Worm (Caenorhabditis elegans) whole organism, L4 larva: ENCODE data around the gene adbp-1.

Experiments used
- F44E2.7 ChIP-seq: fragments of 200-800 bp; sonication (Bioruptor generic); IDR thresholded peaks from 2 replicates; pipeline ENCODE4 v2.1.2; 2022; ENCODE audit warnings: missing genetic modification characterization, missing compliant biosample characterization
- R02D3.7 ChIP-seq: fragments of 150-350 bp; sonication (generic microtip); optimal IDR thresholded peaks from 3 replicates; lab custom pipeline; 2014; ENCODE audit warnings: missing biosample characterization, missing genetic modification characterization
- T20F7.1 ChIP-seq: fragments of 200-800 bp; sonication (Bioruptor generic); optimal IDR thresholded peaks from 2 replicates; lab custom pipeline; 2018; ENCODE audit warnings: mild to moderate bottlenecking, missing genetic modification characterization, missing compliant biosample characterization
- Y48G9A.11 ChIP-seq: fragments of 200-800 bp; sonication (Bioruptor generic); IDR thresholded peaks from 2 replicates; pipeline ENCODE4 v1.3.6; 2022; ENCODE audit warnings: missing genetic modification reagents, missing genetic modification characterization, missing compliant biosample characterization
- aha-1 ChIP-seq: fragments of 150-350 bp; peaks from one replicate; lab custom pipeline; 2014; ENCODE audit warnings: missing biosample characterization, missing genetic modification characterization
- ceh-32 ChIP-seq: sonication (generic microtip); optimal IDR thresholded peaks from 2 replicates; lab custom pipeline; 2016; ENCODE audit warnings: mild to moderate bottlenecking, missing genetic modification characterization, missing compliant biosample characterization; ENCODE audit not compliant: poor library complexity
- ctbp-1 ChIP-seq: fragments of 200-800 bp; sonication (Bioruptor generic); IDR thresholded peaks from 2 replicates; pipeline ENCODE4 v1.3.6; 2022; ENCODE audit warnings: missing genetic modification reagents, missing genetic modification characterization, missing compliant biosample characterization
- daf-16 ChIP-seq, 3 experiments: sonication (generic microtip); optimal IDR thresholded peaks; 2 replicates each; lab custom pipeline; 2016 to 2017; ENCODE audit warnings: missing genetic modification characterization in 3 of 3, missing genetic modification reagents in 3 of 3, mild to moderate bottlenecking in 2 of 3, missing compliant biosample characterization in 2 of 3, missing biosample characterization in 1 of 3, moderate library complexity in 1 of 3
- daf-8 ChIP-seq: fragments of 200-800 bp; sonication (Bioruptor generic); IDR thresholded peaks from 2 replicates; pipeline ENCODE4 v1.3.6; 2022; ENCODE audit warnings: missing genetic modification characterization, missing compliant biosample characterization
- dpl-1 ChIP-seq: fragments of 150-350 bp; optimal IDR thresholded peaks from 2 replicates; lab custom pipeline; 2014; ENCODE audit warnings: missing biosample characterization, missing genetic modification reagents, missing genetic modification characterization
- duxl-1 ChIP-seq: sonication (generic microtip); optimal IDR thresholded peaks from 2 replicates; lab custom pipeline; 2016; ENCODE audit warnings: mild to moderate bottlenecking, missing genetic modification characterization, moderate library complexity, missing compliant biosample characterization; ENCODE audit not compliant: poor library complexity
- dve-1 ChIP-seq: sonication (generic microtip); optimal IDR thresholded peaks from 2 replicates; lab custom pipeline; 2017; ENCODE audit warnings: antibody characterized with exemption, mild to moderate bottlenecking, missing genetic modification characterization, missing compliant biosample characterization; ENCODE audit not compliant: insufficient read depth
- egl-43 ChIP-seq: fragments of 200-800 bp; sonication (Bioruptor generic); IDR thresholded peaks from 2 replicates; pipeline ENCODE4 v1.3.6; 2022; ENCODE audit warnings: missing genetic modification reagents, missing genetic modification characterization, missing compliant biosample characterization
- lin-1 ChIP-seq: fragments of 200-800 bp; sonication (Bioruptor generic); IDR thresholded peaks from 2 replicates; pipeline ENCODE4 v1.3.6; 2022; ENCODE audit warnings: missing genetic modification reagents, missing genetic modification characterization, missing compliant biosample characterization
- lin-15B ChIP-seq: fragments of 150-350 bp; sonication (generic microtip); optimal IDR thresholded peaks from 3 replicates; lab custom pipeline; 2014; ENCODE audit warnings: missing biosample characterization, missing genetic modification characterization
- lin-29 ChIP-seq: fragments of 200-800 bp; sonication (Bioruptor generic); IDR thresholded peaks from 2 replicates; pipeline ENCODE4 v1.3.6; 2022; ENCODE audit warnings: missing genetic modification reagents, missing genetic modification characterization, missing compliant biosample characterization
- lsy-2 ChIP-seq, 2 experiments: fragments of 150-350 bp in 1 of 2; sonication (generic microtip) in 1 of 2; optimal IDR thresholded peaks; 2 replicates each; lab custom pipeline; 2014 to 2017; ENCODE audit warnings: missing biosample characterization in 2 of 2, missing genetic modification characterization in 2 of 2
- mes-2 ChIP-seq: sonication (generic microtip); optimal IDR thresholded peaks from 2 replicates; lab custom pipeline; 2016; ENCODE audit warnings: missing genotype, mild to moderate bottlenecking, missing genetic modification characterization, missing compliant biosample characterization; ENCODE audit not compliant: poor library complexity, severe bottlenecking
- mxl-2 ChIP-seq: fragments of 200-800 bp; sonication (Bioruptor generic); conservative IDR thresholded peaks from 2 replicates; pipeline ENCODE4 v1.3.6; 2022; ENCODE audit warnings: missing genetic modification reagents, missing genetic modification characterization, missing compliant biosample characterization
- nhr-111 ChIP-seq: fragments of 200-800 bp; sonication (Bioruptor generic); optimal IDR thresholded peaks from 2 replicates; lab custom pipeline; 2018; ENCODE audit warnings: mild to moderate bottlenecking, missing genetic modification characterization, missing compliant biosample characterization
- nhr-28 ChIP-seq: fragments of 150-350 bp; optimal IDR thresholded peaks from 2 replicates; lab custom pipeline; 2014; ENCODE audit warnings: missing biosample characterization, missing genetic modification characterization
- nhr-41 ChIP-seq: fragments of 200-800 bp; sonication (Bioruptor generic); IDR thresholded peaks from 2 replicates; pipeline ENCODE4 v1.3.6; 2022; ENCODE audit warnings: missing genetic modification reagents, missing genetic modification characterization, missing compliant biosample characterization
- nhr-42 ChIP-seq: fragments of 200-800 bp; sonication (Bioruptor generic); IDR thresholded peaks from 2 replicates; pipeline ENCODE4 v1.3.6; 2022; ENCODE audit warnings: missing genetic modification characterization, missing compliant biosample characterization
- nhr-6 ChIP-seq: fragments of 150-350 bp; optimal IDR thresholded peaks from 2 replicates; lab custom pipeline; 2014; ENCODE audit warnings: missing biosample characterization, missing genetic modification characterization
- nhr-77 ChIP-seq: fragments of 150-350 bp; optimal IDR thresholded peaks from 2 replicates; lab custom pipeline; 2014; ENCODE audit warnings: missing biosample characterization, missing genetic modification characterization
- pha-4 ChIP-seq, 2 experiments: fragments of 150-350 bp in 1 of 2; fragments of 200-800 bp in 1 of 2; sonication (Bioruptor generic) in 1 of 2; IDR thresholded peaks in 1 of 2; optimal IDR thresholded peaks in 1 of 2; 2 replicates each; pipeline versions ENCODE4 v1.3.6 to Lab custom; 2014 to 2022; ENCODE audit warnings: missing genetic modification characterization in 2 of 2, missing genetic modification reagents in 2 of 2, missing biosample characterization in 1 of 2, missing compliant biosample characterization in 1 of 2
- php-3 ChIP-seq: fragments of 200-800 bp; sonication (Bioruptor generic); IDR thresholded peaks from 2 replicates; pipeline ENCODE4 v1.3.6; 2022; ENCODE audit warnings: missing genetic modification reagents, missing genetic modification characterization, missing compliant biosample characterization
- set-16 ChIP-seq: fragments of 200-800 bp; sonication (Bioruptor generic); IDR thresholded peaks from 2 replicates; pipeline ENCODE4 v1.3.6; 2022; ENCODE audit warnings: missing genetic modification reagents, missing genetic modification characterization, missing compliant biosample characterization
- snpc-1.2 ChIP-seq: fragments of 200-800 bp; sonication (Bioruptor generic); IDR thresholded peaks from 2 replicates; pipeline ENCODE4 v1.3.6; 2022; ENCODE audit warnings: missing genetic modification reagents, missing genetic modification characterization, missing compliant biosample characterization
- spr-1 ChIP-seq: sonication (generic microtip); optimal IDR thresholded peaks from 2 replicates; lab custom pipeline; 2016; ENCODE audit warnings: mild to moderate bottlenecking, missing genetic modification characterization, missing compliant biosample characterization
- vab-7 ChIP-seq: fragments of 200-800 bp; sonication (Bioruptor generic); IDR thresholded peaks from 2 replicates; pipeline ENCODE4 v1.3.6; 2022; ENCODE audit warnings: missing genetic modification reagents, missing genetic modification characterization, missing compliant biosample characterization
- zag-1 ChIP-seq: fragments of 150-350 bp; optimal IDR thresholded peaks from 2 replicates; lab custom pipeline; 2014; ENCODE audit warnings: missing biosample characterization, missing genetic modification characterization
- zfp-2 ChIP-seq: sonication (generic microtip); optimal IDR thresholded peaks from 2 replicates; lab custom pipeline; 2016; ENCODE audit warnings: mild to moderate bottlenecking, missing genetic modification characterization, missing compliant biosample characterization
- zfp-3 ChIP-seq: fragments of 200-800 bp; sonication (Bioruptor generic); conservative IDR thresholded peaks from 2 replicates; pipeline ENCODE4 v1.3.6; 2022; ENCODE audit warnings: missing genetic modification reagents, missing genetic modification characterization, missing compliant biosample characterization
- zip-11 ChIP-seq: fragments of 200-800 bp; sonication (Bioruptor generic); IDR thresholded peaks from 2 replicates; pipeline ENCODE4 v1.3.6; 2022; ENCODE audit warnings: missing genetic modification characterization, missing compliant biosample characterization
- ztf-11 ChIP-seq: fragments of 150-350 bp; optimal IDR thresholded peaks from 2 replicates; lab custom pipeline; 2014; ENCODE audit warnings: missing biosample characterization, missing genetic modification characterization

Gene adbp-1

ce11 chrII:11440265-11440664, 3.7 kb upstream of the adbp-1 start, which contains the start of gene VW02B12L.2:
TSS of gene VW02B12L.2 (minus strand) at chrII:11440329.
- TF ChIP-seq dve-1 (tag; lab: Kevin White, UChicago) (no peak), nhr-28 (tag; lab: Kevin White, UChicago) (peak; percentile 28), nhr-42 (GFP tag; lab: Robert Waterston, UW) (no peak), Y48G9A.11 (GFP tag; lab: Robert Waterston, UW) (peak; percentile 45; the same call in 1 of the 2 replicates), lsy-2 (tag; optimal IDR thresholded peaks at IDR 0.05; lab: Kevin White, UChicago) (peak in 1 of 2 experiments; percentile 66), zfp-3 (GFP tag; lab: Robert Waterston, UW) (no peak), daf-16 (GFP tag; optimal IDR thresholded peaks at IDR 0.05; lab: Kevin White, UChicago) (no peak), daf-16 (tag; optimal IDR thresholded peaks at IDR 0.05; lab: Kevin White, UChicago) (peak; percentile 15), aha-1 (peak; percentile 25), lin-1 (GFP tag; lab: Robert Waterston, UW) (no peak), egl-43 (GFP tag; lab: Robert Waterston, UW) (no peak), dpl-1 (GFP tag; lab: Kevin White, UChicago) (peak; percentile 83), mes-2 (tag; lab: Kevin White, UChicago) (peak; percentile 14), set-16 (GFP tag; lab: Robert Waterston, UW) (no peak), lin-15B (no peak), R02D3.7 (tag; lab: Kevin White, UChicago) (peak; percentile 65), F44E2.7 (GFP tag; lab: Robert Waterston, UW) (no peak), zag-1 (tag; lab: Kevin White, UChicago) (no peak), zip-11 (GFP tag; lab: Robert Waterston, UW) (no peak), mxl-2 (GFP tag; lab: Robert Waterston, UW) (no peak), T20F7.1 (GFP tag; lab: Kevin White, UChicago) (peak; percentile 94)
- TF ChIP-seq, all 104 proteins: peak for 9

DNA sequence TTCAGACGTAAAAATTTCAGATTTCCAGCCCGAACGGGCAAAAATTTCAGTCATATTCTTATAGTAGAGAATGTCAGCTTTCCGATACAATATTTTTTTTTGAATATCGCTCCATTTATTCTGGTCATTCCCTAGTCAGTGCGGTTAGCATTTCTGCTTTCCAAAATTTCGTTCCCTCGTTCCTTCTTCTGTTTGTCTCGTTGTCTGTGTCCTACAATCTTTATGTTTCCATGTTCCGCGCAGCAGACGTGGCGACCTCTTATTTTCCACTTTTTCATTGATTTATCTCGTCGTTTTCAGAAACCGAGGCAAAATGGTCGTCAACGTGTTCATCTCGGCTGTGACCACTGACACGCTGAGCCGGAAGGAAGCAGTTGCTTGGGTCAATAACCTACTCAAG, 1.5 kb upstream of the adbp-1 start, which contains the start of gene ebp-2:
TSS of gene ebp-2 (plus strand) at position 301 of the 400 bp plus-strand sequence.
- peak; percentile 31 for TF ChIP-seq aha-1

DNA sequence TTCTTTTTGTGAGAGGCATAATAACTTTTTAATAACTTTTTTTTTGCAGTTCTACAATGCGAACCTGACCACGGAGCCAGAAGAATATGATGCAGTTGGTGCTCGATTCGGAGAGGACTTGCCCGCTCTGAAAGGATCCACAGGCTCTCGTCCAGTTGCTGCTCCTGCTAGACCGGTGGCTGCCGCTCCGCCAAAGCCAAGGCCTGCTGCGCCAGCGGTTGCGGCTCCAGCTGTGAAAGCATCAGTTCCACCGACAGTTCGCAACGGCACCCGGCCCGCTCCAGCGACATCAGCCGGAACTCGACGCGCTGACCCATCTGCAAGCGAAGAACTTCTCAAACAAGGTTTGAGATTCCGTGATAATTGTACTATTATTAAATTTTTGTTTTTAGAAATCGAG, 834 bp upstream of the adbp-1 start:
- TF ChIP-seq mxl-2 (GFP tag; lab: Robert Waterston, UW) = no peak
- TF ChIP-seq nhr-111 = no peak
- 0 out of 2 replicates have a peak, but pooled peaks have one; percentile 36 for TF ChIP-seq snpc-1.2
- no peak for TF ChIP-seq ceh-32 (tag; lab: Kevin White, UChicago)
- TF ChIP-seq pha-4 (GFP tag; IDR thresholded peaks at IDR 0.05; lab: Robert Waterston, UW) = no peak; the same call in 1 of the 2 replicates
- TF ChIP-seq pha-4 (tag; optimal IDR thresholded peaks at IDR 0.05; lab: Kevin White, UChicago) = no peak
- TF ChIP-seq nhr-41 (GFP tag; lab: Robert Waterston, UW) = no peak
- TF ChIP-seq vab-7 (GFP tag; lab: Robert Waterston, UW) = no peak
- TF ChIP-seq ctbp-1 (GFP tag; lab: Robert Waterston, UW) = no peak
- no peak for TF ChIP-seq zfp-2 (tag; lab: Kevin White, UChicago)
- TF ChIP-seq spr-1 (tag; lab: Kevin White, UChicago) = no peak
- no peak for TF ChIP-seq php-3 (GFP tag; lab: Robert Waterston, UW)
- no peak for TF ChIP-seq nhr-6 (tag; lab: Kevin White, UChicago)
- no peak for TF ChIP-seq duxl-1 (tag; lab: Kevin White, UChicago)
- TF ChIP-seq lin-1 (GFP tag; lab: Robert Waterston, UW) = no peak
- TF ChIP-seq set-16 (GFP tag; lab: Robert Waterston, UW) = peak; percentile 96
- TF ChIP-seq daf-8 = no peak
- TF ChIP-seq nhr-77 (tag; lab: Kevin White, UChicago) = no peak
- peak; percentile 49; the same call in 1 of the 2 replicates for TF ChIP-seq egl-43 (GFP tag; lab: Robert Waterston, UW)
- no peak for TF ChIP-seq zag-1 (tag; lab: Kevin White, UChicago)
- no peak for TF ChIP-seq lin-29 (GFP tag; lab: Robert Waterston, UW)
- no peak for TF ChIP-seq ztf-11 (tag; lab: Kevin White, UChicago)
